Fruit fly (Drosophila melanogaster): ENCODE results near the gene b.

b gene

DNA sequence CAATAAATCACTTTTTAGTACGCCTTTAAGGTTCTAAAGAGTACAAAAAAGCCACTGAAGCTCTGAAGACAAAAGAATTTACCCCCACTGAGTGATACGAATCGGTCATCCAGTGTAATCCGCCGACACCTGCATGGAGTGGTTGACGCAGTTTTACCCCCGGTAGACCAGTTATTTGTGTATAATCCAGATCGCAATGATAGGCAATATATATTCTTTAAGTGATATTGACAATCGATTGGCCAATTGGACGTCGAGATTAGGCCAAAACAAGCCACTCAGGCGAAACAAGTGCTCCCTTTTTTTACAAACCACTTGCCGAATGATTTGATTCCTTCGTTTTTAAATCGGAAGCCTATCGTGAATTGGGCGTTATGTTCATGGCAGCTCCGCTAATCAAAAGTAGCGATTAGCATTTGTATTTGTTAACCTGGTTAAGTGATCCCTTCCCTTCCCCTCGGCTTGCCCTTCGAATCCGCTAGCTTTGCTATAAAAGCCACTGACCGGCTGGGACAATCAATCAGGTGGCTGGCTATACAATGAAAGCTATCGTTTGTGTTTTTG, 25.3 kb downstream of the b start, which contains the start of gene CG7916:
Gene CG7916, plus strand, starts transcription at position 514 of the 564 bp plus-strand sequence.
- TF ChIP-seq GATAd (GFP tag; optimal IDR thresholded peaks at IDR 0.05) (no peak), h (GFP tag; optimal IDR thresholded peaks at IDR 0.05) (peak; percentile 27), rgr (GFP tag; optimal IDR thresholded peaks at IDR 0.05) (no peak)

DNA sequence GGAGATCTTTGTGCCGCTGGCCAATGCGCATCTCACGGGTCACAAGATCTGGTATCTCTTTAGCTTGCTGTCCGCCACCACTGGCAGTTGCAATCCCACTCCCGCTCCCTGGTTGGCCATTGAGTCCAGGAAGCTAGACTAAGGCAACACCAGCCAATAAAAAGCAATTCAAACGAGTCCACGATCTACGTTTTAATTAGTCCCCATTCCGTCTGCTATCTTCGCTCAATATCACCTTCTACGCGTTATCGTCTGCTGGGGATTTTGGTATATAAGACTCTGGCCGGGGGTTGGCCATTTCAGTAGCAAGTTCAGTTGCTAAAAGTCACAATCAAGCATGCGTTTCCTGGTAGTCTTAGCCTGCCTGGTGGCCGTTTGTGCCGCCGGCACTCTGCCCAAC, 26.6 kb downstream of the b start, which contains the start of gene CG7953:
Gene CG7953, plus strand, starts transcription at position 301 of the 400 bp plus-strand sequence.
- no peak for TF ChIP-seq psq (GFP tag; optimal IDR thresholded peaks at IDR 0.05)
- TF ChIP-seq foxo (GFP tag; optimal IDR thresholded peaks at IDR 0.05) = no peak
- TF ChIP-seq Rel (GFP tag; optimal IDR thresholded peaks at IDR 0.05) = no peak
- TF ChIP-seq Rel (tag; optimal IDR thresholded peaks at IDR 0.05) = peak; percentile 70
- TF ChIP-seq ey (GFP tag; optimal IDR thresholded peaks at IDR 0.05) = no peak
- no peak for TF ChIP-seq Mio (GFP tag; optimal IDR thresholded peaks at IDR 0.05)
- peak; percentile 3 for TF ChIP-seq Vsx2 (GFP tag; optimal IDR thresholded peaks at IDR 0.05; ENCODE audit: partially characterized antibody)
- no peak for TF ChIP-seq Sp1 (GFP tag; optimal IDR thresholded peaks at IDR 0.05)
- no peak for TF ChIP-seq brk (GFP tag; optimal IDR thresholded peaks at IDR 0.05)
- TF ChIP-seq usp (GFP tag; optimal IDR thresholded peaks at IDR 0.05) = no peak
- no peak for TF ChIP-seq Dif (GFP tag; optimal IDR thresholded peaks at IDR 0.05; ENCODE audit: partially characterized antibody)
- TF ChIP-seq sv (GFP tag; optimal IDR thresholded peaks at IDR 0.05) = no peak
- no peak for TF ChIP-seq sage (GFP tag; optimal IDR thresholded peaks at IDR 0.05)

DNA sequence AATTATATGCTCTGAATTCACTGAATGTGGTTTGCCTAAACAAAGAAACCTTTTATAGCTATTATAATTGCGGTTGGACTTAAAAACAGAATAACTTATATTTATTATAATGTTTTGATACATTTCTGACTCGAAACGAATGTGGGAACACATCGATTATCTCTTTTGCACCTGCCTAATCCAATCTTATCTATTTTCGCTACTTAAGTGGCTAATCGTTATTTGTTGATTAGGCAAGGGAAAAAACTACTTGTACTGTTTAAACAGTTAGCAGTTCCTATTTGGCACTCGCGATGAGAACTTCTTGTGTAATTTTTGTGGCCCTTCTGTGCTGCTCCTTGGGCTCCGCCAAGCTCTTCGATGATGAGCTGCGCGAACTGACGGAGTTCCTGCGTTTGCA, 28.1 kb downstream of the b start, which contains the start of gene CG7968:
Gene CG7968, plus strand, starts transcription at position 276 of the 400 bp plus-strand sequence.
- no peak for TF ChIP-seq dmrt93B (GFP tag; optimal IDR thresholded peaks at IDR 0.05)
- no peak for TF ChIP-seq Dif (GFP tag; optimal IDR thresholded peaks at IDR 0.05; ENCODE audit: partially characterized antibody)
- no peak for TF ChIP-seq dl (GFP tag; optimal IDR thresholded peaks at IDR 0.05; ENCODE audit: insufficient read depth in 1 of 2, partially characterized antibody in 2 of 2)
- TF ChIP-seq lola (GFP tag; optimal IDR thresholded peaks at IDR 0.05) = no peak
- TF ChIP-seq GATAd (GFP tag; optimal IDR thresholded peaks at IDR 0.05) = no peak
- no peak for TF ChIP-seq Abd-B (GFP tag; optimal IDR thresholded peaks at IDR 0.05)
- TF ChIP-seq br (GFP tag; optimal IDR thresholded peaks at IDR 0.05) = no peak
- TF ChIP-seq pan (optimal IDR thresholded peaks at IDR 0.05) = no peak
- TF ChIP-seq usp (GFP tag; optimal IDR thresholded peaks at IDR 0.05) = no peak
- no peak for TF ChIP-seq sv (GFP tag; optimal IDR thresholded peaks at IDR 0.05)
- TF ChIP-seq rgr (GFP tag; optimal IDR thresholded peaks at IDR 0.05) = no peak
- no peak for TF ChIP-seq Hnf4 (GFP tag; optimal IDR thresholded peaks at IDR 0.05)
- no peak for TF ChIP-seq CrebA (GFP tag; optimal IDR thresholded peaks at IDR 0.05; ENCODE audit: borderline replicate concordance)
- TF ChIP-seq tai (GFP tag; optimal IDR thresholded peaks at IDR 0.05) = no peak
- no peak for TF ChIP-seq h (GFP tag; optimal IDR thresholded peaks at IDR 0.05)
- TF ChIP-seq Dfd (GFP tag; optimal IDR thresholded peaks at IDR 0.05) = no peak
- no peak for TF ChIP-seq CG9705 (GFP tag; optimal IDR thresholded peaks at IDR 0.05)
- no peak for TF ChIP-seq psq (GFP tag; optimal IDR thresholded peaks at IDR 0.05)

DNA sequence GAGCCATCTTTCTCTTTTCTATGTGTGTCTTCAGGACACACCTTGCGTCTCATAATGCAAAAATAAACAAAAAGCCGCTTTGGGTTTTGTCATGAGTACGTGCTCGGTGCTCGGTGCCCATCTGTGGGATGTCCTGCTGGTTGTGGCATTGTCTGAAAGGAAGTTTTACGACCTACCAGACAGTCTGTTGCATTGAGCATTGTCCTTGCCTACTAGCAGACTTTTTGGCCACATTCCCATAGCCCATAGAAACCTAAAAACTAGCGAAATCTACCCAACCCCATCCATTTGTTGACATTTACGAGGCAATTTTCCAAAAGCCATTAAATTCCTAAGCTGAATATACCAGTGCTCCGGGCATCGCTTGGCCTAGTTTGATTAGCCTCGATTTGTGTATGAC, 30.1 kb downstream of the b start:
- no peak for TF ChIP-seq GATAd (GFP tag; optimal IDR thresholded peaks at IDR 0.05)

DNA sequence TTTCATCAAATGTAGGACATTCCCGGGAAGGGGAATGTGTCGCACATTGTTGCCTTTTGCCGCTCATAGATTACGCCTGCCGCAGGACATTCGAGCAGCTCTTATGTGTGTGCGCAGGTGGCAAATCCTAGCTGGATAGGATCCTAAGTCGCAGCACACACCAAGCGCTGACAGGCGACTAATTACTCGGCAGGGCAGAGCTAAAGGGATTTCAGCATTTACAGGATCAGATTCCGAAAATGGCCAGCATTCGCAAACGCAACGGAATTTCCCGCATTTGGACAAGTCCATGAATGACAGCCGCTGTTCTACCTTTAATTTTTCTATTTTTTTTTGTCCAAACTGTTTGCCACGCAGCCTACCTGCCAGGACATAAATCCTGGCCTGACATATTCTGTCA, 46.6 kb downstream of the b start:
- TF ChIP-seq fru (GFP tag; optimal IDR thresholded peaks at IDR 0.05) = no peak
- TF ChIP-seq jim (GFP tag; optimal IDR thresholded peaks at IDR 0.05) = no peak
- no peak for TF ChIP-seq h (GFP tag; optimal IDR thresholded peaks at IDR 0.05)

DNA sequence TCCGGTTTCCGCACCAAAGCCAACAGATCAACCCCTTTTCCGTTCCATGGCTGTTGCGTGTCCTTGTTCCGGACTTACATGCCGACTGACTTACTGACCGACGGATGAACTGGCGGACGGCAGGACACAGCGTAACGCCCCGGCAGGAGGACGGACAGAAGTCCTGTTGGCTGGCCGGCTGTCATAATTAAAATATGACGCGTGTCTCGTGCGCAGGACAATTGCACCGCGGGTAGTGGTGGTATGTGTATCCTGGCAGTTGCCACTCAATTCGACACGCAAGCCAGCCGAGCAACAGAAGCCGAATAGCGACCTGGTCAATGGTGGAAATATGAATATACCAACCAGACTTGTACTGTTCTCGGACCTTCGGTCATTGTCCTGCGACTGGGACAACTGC, 48.4 kb downstream of the b start:
- TF ChIP-seq pan (optimal IDR thresholded peaks at IDR 0.05) (no peak), N (GFP tag; optimal IDR thresholded peaks at IDR 0.05) (no peak), Sp1 (GFP tag; optimal IDR thresholded peaks at IDR 0.05) (no peak), fru (GFP tag; optimal IDR thresholded peaks at IDR 0.05) (no peak), Rel (GFP tag; optimal IDR thresholded peaks at IDR 0.05) (no peak), Rel (tag; optimal IDR thresholded peaks at IDR 0.05) (no peak), Dif (GFP tag; optimal IDR thresholded peaks at IDR 0.05; ENCODE audit: partially characterized antibody) (no peak), OdsH (GFP tag; optimal IDR thresholded peaks at IDR 0.05) (no peak), Hr83 (GFP tag; optimal IDR thresholded peaks at IDR 0.05; ENCODE audit: poor library complexity, severe bottlenecking) (no peak), lola (GFP tag; optimal IDR thresholded peaks at IDR 0.05) (no peak), psq (GFP tag; optimal IDR thresholded peaks at IDR 0.05) (no peak), Abd-B (GFP tag; optimal IDR thresholded peaks at IDR 0.05) (no peak)
